Worm (Caenorhabditis elegans) whole organism, L4 larva: ENCODE results near the gene R10E4.3.

Source experiments
- aha-1 ChIP-seq: fragments of 150-350 bp; peaks from one replicate; lab custom pipeline; 2014; ENCODE audit warnings: missing biosample characterization, missing genetic modification characterization
- ces-1 ChIP-seq: fragments of 150-350 bp; sonication (generic microtip); optimal IDR thresholded peaks from 4 replicates; lab custom pipeline; 2014; ENCODE audit warnings: missing biosample characterization, missing genetic modification reagents, missing genetic modification characterization
- daf-19 ChIP-seq: fragments of 200-800 bp; sonication (Bioruptor generic); conservative IDR thresholded peaks from 2 replicates; pipeline ENCODE4 v1.3.6; 2022; ENCODE audit warnings: missing genetic modification characterization, missing compliant biosample characterization
- fkh-10 ChIP-seq: fragments of 150-350 bp; optimal IDR thresholded peaks from 2 replicates; lab custom pipeline; 2014; ENCODE audit warnings: missing biosample characterization, missing genetic modification reagents, missing genetic modification characterization
- mdl-1 ChIP-seq, 2 experiments: fragments of 150-350 bp in 1 of 2; sonication (generic microtip) in 1 of 2; optimal IDR thresholded peaks; 2 replicates each; lab custom pipeline; 2014 to 2017; ENCODE audit warnings: missing biosample characterization in 2 of 2, missing genetic modification characterization in 2 of 2
- mep-1 ChIP-seq: fragments of 150-350 bp; sonication (generic microtip); optimal IDR thresholded peaks from 3 replicates; lab custom pipeline; 2014; ENCODE audit warnings: missing biosample characterization, missing genetic modification characterization
- nhr-28 ChIP-seq: fragments of 150-350 bp; optimal IDR thresholded peaks from 2 replicates; lab custom pipeline; 2014; ENCODE audit warnings: missing biosample characterization, missing genetic modification characterization
- nhr-48 ChIP-seq: sonication (generic microtip); optimal IDR thresholded peaks from 2 replicates; lab custom pipeline; 2016; ENCODE audit warnings: mild to moderate bottlenecking, missing genetic modification characterization, missing compliant biosample characterization
- nhr-76 ChIP-seq: fragments of 150-350 bp; optimal IDR thresholded peaks from 2 replicates; lab custom pipeline; 2014; ENCODE audit warnings: missing biosample characterization, missing genetic modification characterization
- unc-62 ChIP-seq, 3 experiments: fragments of 150-350 bp in 1 of 3; sonication (generic microtip); optimal IDR thresholded peaks in 2 of 3; peaks in 1 of 3; 1 replicate in 1 of 3; 2 replicates in 2 of 3; lab custom pipeline; 2014 to 2017; ENCODE audit warnings: missing biosample characterization in 3 of 3, missing genetic modification characterization in 3 of 3, missing genetic modification reagents in 3 of 3, missing genotype in 1 of 3
- ztf-11 ChIP-seq: fragments of 150-350 bp; optimal IDR thresholded peaks from 2 replicates; lab custom pipeline; 2014; ENCODE audit warnings: missing biosample characterization, missing genetic modification characterization

DNA sequence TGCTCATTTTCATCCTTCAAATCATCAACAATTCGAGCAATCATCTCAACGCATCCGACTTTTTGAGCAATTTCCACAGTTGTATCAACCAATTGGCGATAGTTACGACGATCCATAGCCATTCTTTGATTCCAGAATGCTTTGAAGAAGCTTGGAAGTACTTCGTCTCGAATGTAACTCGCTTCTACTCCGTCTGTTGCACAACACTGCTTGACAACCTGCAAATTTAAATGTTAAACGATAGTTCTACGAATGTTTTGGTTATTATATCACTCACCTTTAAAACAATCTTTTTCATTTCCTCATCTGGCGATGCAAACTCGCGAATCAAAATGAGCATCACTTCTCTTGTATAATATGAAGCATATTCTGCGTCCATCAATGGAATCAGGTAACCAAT, 21.4 kb downstream of the R10E4.3 start:
- TF ChIP-seq mep-1 (tag; lab: Kevin White, UChicago) (no peak), nhr-76 (no peak), ces-1 (GFP tag; lab: Kevin White, UChicago) (no peak), nhr-28 (tag; lab: Kevin White, UChicago) (no peak), aha-1 (tag; lab: Kevin White, UChicago) (peak; percentile 62), unc-62 (GFP tag; optimal IDR thresholded peaks at IDR 0.05 in 1 of 2; lab: Kevin White, UChicago) (no peak), unc-62 (tag; optimal IDR thresholded peaks at IDR 0.05; lab: Kevin White, UChicago) (no peak), fkh-10 (no peak), daf-19 (GFP tag; lab: Robert Waterston, UW) (no peak), nhr-48 (tag; lab: Kevin White, UChicago) (no peak), ztf-11 (no peak), mdl-1 (tag; optimal IDR thresholded peaks at IDR 0.05; lab: Kevin White, UChicago) (no peak)
